Worm (Caenorhabditis elegans) whole organism, midembryonic: ENCODE results near the gene K02E2.11.
"Not testable (repeated sequence)": the region's sequence is repeated elsewhere in the genome, so short reads cannot be mapped to it uniquely, and the experiment has no call there.

Source experiments
- T22C8.4 ChIP-seq: fragments of 200-800 bp; sonication (Bioruptor generic); IDR thresholded peaks from 2 replicates; pipeline ENCODE4 v1.3.6; 2022; ENCODE audit warnings: missing genetic modification characterization, missing compliant biosample characterization
- cog-1 ChIP-seq: sonication (generic microtip); optimal IDR thresholded peaks from 2 replicates; lab custom pipeline; 2016; ENCODE audit warnings: missing genetic modification characterization, missing compliant biosample characterization
- flt-1 ChIP-seq: fragments of 200-800 bp; sonication (Bioruptor generic); IDR thresholded peaks from 2 replicates; pipeline ENCODE4 v1.3.6; 2022; ENCODE audit warnings: missing genetic modification characterization, missing compliant biosample characterization
- klf-2 ChIP-seq: fragments of 200-800 bp; sonication (Bioruptor generic); conservative IDR thresholded peaks from 2 replicates; pipeline ENCODE4 v1.3.6; 2022; ENCODE audit warnings: missing genetic modification reagents, missing genetic modification characterization, missing compliant biosample characterization
- med-1 ChIP-seq: sonication (generic microtip); optimal IDR thresholded peaks from 2 replicates; lab custom pipeline; 2017; ENCODE audit warnings: missing genetic modification characterization, mild to moderate bottlenecking, missing compliant biosample characterization, antibody characterized with exemption, missing genetic modification reagents; ENCODE audit not compliant: insufficient read depth
- ref-1 ChIP-seq: fragments of 200-800 bp; sonication (Bioruptor generic); conservative IDR thresholded peaks from 2 replicates; pipeline ENCODE4 v1.3.6; 2022; ENCODE audit warnings: missing genetic modification reagents, missing genetic modification characterization, missing compliant biosample characterization
- tab-1 ChIP-seq: fragments of 200-800 bp; sonication (Bioruptor generic); IDR thresholded peaks from 2 replicates; pipeline ENCODE4 v1.3.6; 2022; ENCODE audit warnings: missing genetic modification characterization, missing compliant biosample characterization
- ztf-23 ChIP-seq: fragments of 200-800 bp; sonication (Bioruptor generic); IDR thresholded peaks from 2 replicates; pipeline ENCODE4 v1.3.6; 2022; ENCODE audit warnings: missing genetic modification reagents, missing genetic modification characterization, missing compliant biosample characterization
- ztf-29 ChIP-seq: fragments of 200-800 bp; sonication (Bioruptor generic); IDR thresholded peaks from 2 replicates; pipeline ENCODE4 v1.3.6; 2022; ENCODE audit warnings: missing genetic modification reagents, missing genetic modification characterization, missing compliant biosample characterization

The K02E2.11 gene

ce11 chrV:20369153-20369552 lies 14.0 kb upstream of the K02E2.11 start, which contains the start of gene srh-177:
Gene srh-177, minus strand, starts transcription at chrV:20369253.
- TF ChIP-seq ztf-23 (GFP tag; lab: Robert Waterston, UW); med-1 (GFP tag; lab: Kevin White, UChicago); tab-1 (GFP tag; lab: Robert Waterston, UW): not testable (repeated sequence)

ce11 chrV:20374484-20374883 lies 8.6 kb upstream of the K02E2.11 start:
- no peak for TF ChIP-seq med-1 (GFP tag; lab: Kevin White, UChicago)
- TF ChIP-seq klf-2, result no peak
- TF ChIP-seq ref-1 (GFP tag; lab: Robert Waterston, UW), result no peak
- no peak for TF ChIP-seq tab-1 (GFP tag; lab: Robert Waterston, UW)
- no peak for TF ChIP-seq cog-1 (tag; lab: Kevin White, UChicago)
- no peak for TF ChIP-seq T22C8.4 (GFP tag; lab: Robert Waterston, UW)

- TF ChIP-seq med-1 (GFP tag; lab: Kevin White, UChicago) (no peak), ztf-23 (GFP tag; lab: Robert Waterston, UW) (no peak), ztf-29 (no peak)
These were observed 7.9 kb upstream of the K02E2.11 start, which contains the start of gene ins-35 for ce11 chrV:20375236-20375635. Gene ins-35, plus strand, starts transcription at chrV:20375536.

- TF ChIP-seq ztf-29 (no peak), ztf-23 (GFP tag; lab: Robert Waterston, UW) (no peak), T22C8.4 (GFP tag; lab: Robert Waterston, UW) (no peak), ref-1 (GFP tag; lab: Robert Waterston, UW) (no peak), tab-1 (GFP tag; lab: Robert Waterston, UW) (no peak), cog-1 (tag; lab: Kevin White, UChicago) (no peak), flt-1 (no peak), klf-2 (no peak), med-1 (GFP tag; lab: Kevin White, UChicago) (no peak)
These were observed 7.0 kb upstream of the K02E2.11 start for ce11 chrV:20376070-20376469.

ce11 chrV:20380320-20380719 lies 2.8 kb upstream of the K02E2.11 start, which contains the start of gene K02E2.6:
Gene K02E2.6, plus strand, starts transcription at chrV:20380561.
- TF ChIP-seq klf-2 (no peak), ref-1 (GFP tag; lab: Robert Waterston, UW) (no peak), med-1 (GFP tag; lab: Kevin White, UChicago) (no peak), T22C8.4 (GFP tag; lab: Robert Waterston, UW) (no peak), tab-1 (GFP tag; lab: Robert Waterston, UW) (no peak), flt-1 (no peak)

- TF ChIP-seq klf-2 (no peak), tab-1 (GFP tag; lab: Robert Waterston, UW) (no peak), ztf-23 (GFP tag; lab: Robert Waterston, UW) (no peak), ref-1 (GFP tag; lab: Robert Waterston, UW) (no peak), med-1 (GFP tag; lab: Kevin White, UChicago) (no peak), flt-1 (no peak), cog-1 (tag; lab: Kevin White, UChicago) (no peak), ztf-29 (no peak), T22C8.4 (GFP tag; lab: Robert Waterston, UW) (no peak)
These were observed 3.8 kb downstream of the K02E2.11 start, which contains the start of gene K02E2.7 for ce11 chrV:20386942-20387341. Gene K02E2.7, minus strand, starts transcription at chrV:20387042.

- TF ChIP-seq med-1 (GFP tag; lab: Kevin White, UChicago) (no peak), T22C8.4 (GFP tag; lab: Robert Waterston, UW) (no peak), klf-2 (no peak), ztf-29 (no peak), ztf-23 (GFP tag; lab: Robert Waterston, UW) (no peak), cog-1 (tag; lab: Kevin White, UChicago) (no peak), ref-1 (GFP tag; lab: Robert Waterston, UW) (no peak), flt-1 (no peak), tab-1 (GFP tag; lab: Robert Waterston, UW) (no peak)
These were observed 4.3 kb downstream of the K02E2.11 start, which contains the start of gene F53H2.1 for ce11 chrV:20387415-20387814. Gene F53H2.1, plus strand, starts transcription at chrV:20387715.

- TF ChIP-seq flt-1 (no peak), med-1 (GFP tag; lab: Kevin White, UChicago) (no peak), ztf-23 (GFP tag; lab: Robert Waterston, UW) (no peak), klf-2 (no peak), T22C8.4 (GFP tag; lab: Robert Waterston, UW) (no peak), cog-1 (tag; lab: Kevin White, UChicago) (no peak), tab-1 (GFP tag; lab: Robert Waterston, UW) (no peak), ref-1 (GFP tag; lab: Robert Waterston, UW) (no peak), ztf-29 (no peak)
These were observed 10.7 kb downstream of the K02E2.11 start, which contains the start of gene cnc-7 for ce11 chrV:20393773-20394172. Gene cnc-7, plus strand, starts transcription at chrV:20394073.

- no peak for TF ChIP-seq flt-1
- no peak for TF ChIP-seq klf-2
- TF ChIP-seq ref-1 (GFP tag; lab: Robert Waterston, UW), result no peak
These were observed 16.5 kb downstream of the K02E2.11 start for ce11 chrV:20399532-20400068.

- TF ChIP-seq flt-1 (no peak), ref-1 (GFP tag; lab: Robert Waterston, UW) (no peak), tab-1 (GFP tag; lab: Robert Waterston, UW) (no peak), ztf-29 (no peak), ztf-23 (GFP tag; lab: Robert Waterston, UW) (no peak), T22C8.4 (GFP tag; lab: Robert Waterston, UW) (no peak), klf-2 (no peak), med-1 (GFP tag; lab: Kevin White, UChicago) (no peak), cog-1 (tag; lab: Kevin White, UChicago) (no peak)
These were observed 19.7 kb downstream of the K02E2.11 start for ce11 chrV:20402842-20403241.
